Worm (Caenorhabditis elegans): ENCODE measurements around the gene W06F12.2.
A peak's percentile ranks its signal among the peaks of the same experiment; 100 is the strongest.

The W06F12.2 gene

ce11 chrIII:13710666-13711065 is 20.8 kb downstream of the W06F12.2 start:
- TF ChIP-seq madf-6 (GFP tag; IDR thresholded peaks at IDR 0.05), result no peak
- TF ChIP-seq B0261.1 (tag; optimal IDR thresholded peaks at IDR 0.05), result no peak
- no peak for TF ChIP-seq tbp1 (GFP tag; optimal IDR thresholded peaks at IDR 0.05)
- no peak for TF ChIP-seq cebp-2 (GFP tag; IDR thresholded peaks at IDR 0.05)
- TF ChIP-seq sptf-2 (GFP tag; optimal IDR thresholded peaks at IDR 0.05), result no peak
- no peak for TF ChIP-seq rec-8 (tag; optimal IDR thresholded peaks at IDR 0.05)
- TF ChIP-seq ceh-79 (tag; optimal IDR thresholded peaks at IDR 0.05), result no peak
- no peak for TF ChIP-seq egrh-3 (GFP tag; IDR thresholded peaks at IDR 0.05)

- TF ChIP-seq ztf-26 (tag; optimal IDR thresholded peaks at IDR 0.05) (peak; percentile 8), B0035.1 (tag; optimal IDR thresholded peaks at IDR 0.05) (no peak)
Observed at ce11 chrIII:13709122-13709521, 22.4 kb downstream of the W06F12.2 start.

- TF ChIP-seq nfyb-1 (GFP tag; IDR thresholded peaks at IDR 0.05) (peak; percentile 31; the same call in 1 of the 2 replicates), ceh-58 (GFP tag; IDR thresholded peaks at IDR 0.05) (no peak)
Observed at ce11 chrIII:13708415-13708814, 23.1 kb downstream of the W06F12.2 start.

DNA sequence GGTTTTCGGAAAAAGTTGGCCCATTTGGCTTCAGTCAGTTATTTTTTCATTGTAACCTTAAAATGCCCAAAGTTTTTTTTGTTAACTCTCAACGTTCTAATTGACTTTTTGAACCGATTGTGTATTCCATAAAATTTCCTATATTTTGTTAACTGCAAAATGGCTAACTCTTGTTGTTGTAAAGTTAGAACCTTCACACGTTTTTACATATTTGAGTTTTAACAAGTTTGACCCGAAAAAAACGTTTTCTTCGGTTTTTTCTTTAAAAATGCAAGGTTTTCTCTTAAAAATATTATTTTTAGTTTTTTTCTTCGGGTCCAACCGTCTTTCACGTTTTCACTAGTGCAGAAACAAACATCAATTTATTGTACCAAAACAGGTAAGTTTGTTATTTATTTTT is 29.8 kb downstream of the W06F12.2 start, which contains the start of gene lit-1:
Gene lit-1 (plus strand): TSS at position 301 of the 400 bp plus-strand sequence.
- TF ChIP-seq ztf-26 (tag; optimal IDR thresholded peaks at IDR 0.05) (no peak), Y67H2A.10 (GFP tag; conservative IDR thresholded peaks at IDR 0.05) (no peak), unc-130 (GFP tag; optimal IDR thresholded peaks at IDR 0.05) (no peak), nfya-1 (tag; optimal IDR thresholded peaks at IDR 0.05; ENCODE audit: borderline replicate concordance, insufficient read depth) (no peak), lag-1 (GFP tag; IDR thresholded peaks at IDR 0.05) (no peak), ccch-3 (GFP tag; optimal IDR thresholded peaks at IDR 0.05) (no peak), nhr-179 (tag; optimal IDR thresholded peaks at IDR 0.05) (no peak), C06A6.2 (GFP tag; conservative IDR thresholded peaks at IDR 0.05) (no peak)

DNA sequence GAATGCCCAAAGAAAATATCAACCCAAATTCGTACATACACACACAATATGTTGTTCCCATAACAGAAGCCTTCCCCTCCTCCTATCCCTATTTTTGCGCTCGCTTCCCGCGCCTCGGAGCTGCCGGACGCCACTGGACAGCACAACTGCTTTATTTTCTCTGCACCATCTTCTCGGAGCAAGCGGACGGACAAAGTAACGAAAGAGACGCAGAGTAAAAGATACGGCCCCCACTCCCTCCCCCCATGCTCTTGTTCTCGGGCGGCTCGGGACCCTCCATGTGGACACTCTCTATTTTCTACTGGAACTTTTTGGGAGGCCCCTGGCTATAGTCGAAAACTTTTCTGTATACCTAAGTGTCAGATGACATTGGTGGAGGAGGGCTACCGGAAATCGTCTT is 33.7 kb downstream of the W06F12.2 start:
- 0 out of 2 replicates have a peak, but pooled peaks have one; percentile 22 for TF ChIP-seq egl-44 (GFP tag; IDR thresholded peaks at IDR 0.05)
- peak; percentile 87 for TF ChIP-seq zfh-2 (GFP tag; conservative IDR thresholded peaks at IDR 0.05)
- TF ChIP-seq bed-1 (GFP tag; IDR thresholded peaks at IDR 0.05), result no peak
- TF ChIP-seq lin-26 (GFP tag; IDR thresholded peaks at IDR 0.05), result no peak
- TF ChIP-seq unc-130 (GFP tag; optimal IDR thresholded peaks at IDR 0.05), result no peak
- 0 out of 2 replicates have a peak, but pooled peaks have one; percentile 10 for TF ChIP-seq let-526 (GFP tag; IDR thresholded peaks at IDR 0.05)
- TF ChIP-seq hmg-1.2 (GFP tag; IDR thresholded peaks at IDR 0.05), result peak; percentile 40; the same call in 1 of the 2 replicates
- TF ChIP-seq cebp-1 (GFP tag; IDR thresholded peaks at IDR 0.05), result no peak
- TF ChIP-seq cebp-1 (tag; optimal IDR thresholded peaks at IDR 0.05), result peak; percentile 5

- TF ChIP-seq F55B11.4 (tag; optimal IDR thresholded peaks at IDR 0.05; ENCODE audit: borderline replicate concordance, insufficient read depth) (no peak), aptf-3 (GFP tag; IDR thresholded peaks at IDR 0.05) (no peak), hmg-1.2 (GFP tag; IDR thresholded peaks at IDR 0.05) (no peak), hlh-12 (tag; optimal IDR thresholded peaks at IDR 0.05) (no peak), tbx-9 (tag; optimal IDR thresholded peaks at IDR 0.05; ENCODE audit: borderline replicate concordance) (no peak), F49E8.2 (tag; optimal IDR thresholded peaks at IDR 0.05; ENCODE audit: insufficient read depth) (no peak), nhr-120 (GFP tag; IDR thresholded peaks at IDR 0.05) (no peak), nhr-80 (tag; optimal IDR thresholded peaks at IDR 0.05) (no peak), ceh-58 (GFP tag; IDR thresholded peaks at IDR 0.05) (no peak), attf-3 (GFP tag; conservative IDR thresholded peaks at IDR 0.05) (no peak), Y79H2A.3 (GFP tag; conservative IDR thresholded peaks at IDR 0.05) (no peak), attf-5 (GFP tag; optimal IDR thresholded peaks at IDR 0.05) (no peak), mcd-1 (GFP tag; IDR thresholded peaks at IDR 0.05) (no peak), lir-1 (GFP tag; conservative IDR thresholded peaks at IDR 0.05) (no peak), xnd-1 (tag; optimal IDR thresholded peaks at IDR 0.05) (no peak), ceh-27 (GFP tag; optimal IDR thresholded peaks at IDR 0.05) (no peak)
Observed at ce11 chrIII:13695588-13695987, 35.9 kb downstream of the W06F12.2 start.
